Worm (Caenorhabditis elegans) whole organism, early embryonic: ENCODE measurements around the gene fln-1.

ENCODE experiments used
- aly-1 ChIP-seq: sonication (generic microtip); optimal IDR thresholded peaks from 2 replicates; lab custom pipeline; 2016; ENCODE audit warnings: missing genetic modification characterization, missing compliant biosample characterization
- ama-1 ChIP-seq: fragments of 150-350 bp; optimal IDR thresholded peaks from 2 replicates; lab custom pipeline; 2014
- ets-7 ChIP-seq: sonication (generic microtip); optimal IDR thresholded peaks from 2 replicates; lab custom pipeline; 2016; ENCODE audit warnings: missing genotype, missing genetic modification characterization, missing compliant biosample characterization
- flt-1 ChIP-seq: fragments of 200-800 bp; sonication (Bioruptor generic); IDR thresholded peaks from 2 replicates; pipeline ENCODE4 v1.3.6; 2022; ENCODE audit warnings: missing genetic modification characterization, missing compliant biosample characterization
- hmg-4 ChIP-seq: fragments of 200-800 bp; sonication (Bioruptor generic); optimal IDR thresholded peaks from 2 replicates; lab custom pipeline; 2018; ENCODE audit warnings: mild to moderate bottlenecking, missing genetic modification characterization, missing compliant biosample characterization
- hnd-1 ChIP-seq: sonication (generic microtip); optimal IDR thresholded peaks from 2 replicates; lab custom pipeline; 2016; ENCODE audit warnings: missing genetic modification characterization, missing compliant biosample characterization
- sea-1 ChIP-seq: fragments of 200-800 bp; sonication (Bioruptor generic); conservative IDR thresholded peaks from 2 replicates; pipeline ENCODE4 v1.3.6; 2022; ENCODE audit warnings: missing genetic modification characterization, missing compliant biosample characterization
- tbx-37 ChIP-seq: fragments of 200-800 bp; sonication (Bioruptor generic); conservative IDR thresholded peaks from 2 replicates; pipeline ENCODE4 v1.3.6; 2022; ENCODE audit warnings: missing genetic modification reagents, missing genetic modification characterization, missing compliant biosample characterization
- tra-4 ChIP-seq: sonication (generic microtip); optimal IDR thresholded peaks from 2 replicates; lab custom pipeline; 2017; ENCODE audit warnings: missing genetic modification characterization, missing compliant biosample characterization

DNA sequence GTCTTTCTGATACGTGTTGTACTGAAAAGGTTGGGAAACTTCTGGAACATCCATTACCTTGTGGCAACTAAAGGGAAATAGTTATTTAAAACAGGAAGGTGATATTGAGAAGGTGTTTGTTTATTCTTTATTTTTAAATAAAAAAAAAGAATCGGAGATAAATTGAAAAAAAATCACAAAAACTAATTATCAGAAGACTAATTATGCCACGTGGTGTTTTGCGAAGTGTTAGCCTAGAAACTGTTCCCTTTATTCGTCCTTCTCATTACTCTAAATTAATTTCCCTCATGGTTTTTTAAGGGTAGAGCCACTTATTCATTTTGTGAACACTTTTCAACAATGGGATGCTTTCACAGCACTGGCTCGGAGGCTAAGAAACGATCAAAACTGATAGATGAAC, 25.6 kb upstream of the fln-1 start, which contains the start of gene gpa-4:
- TF ChIP-seq ets-7 (no peak), ama-1 (lab: Kevin White, UChicago) (no peak), sea-1 (no peak), flt-1 (no peak), aly-1 (no peak), hmg-4 (GFP tag; lab: Kevin White, UChicago) (no peak), hnd-1 (tag; lab: Kevin White, UChicago) (no peak), tbx-37 (no peak), tra-4 (tag; lab: Kevin White, UChicago) (no peak)
